Worm (Caenorhabditis elegans) whole organism, L4 larva: ENCODE results near the gene T16A1.2.
A peak's percentile ranks its signal among the peaks of the same experiment; 100 is the strongest.

Experiments used
- D1046.2 ChIP-seq: fragments of 200-800 bp; sonication (Bioruptor generic); IDR thresholded peaks from 2 replicates; pipeline ENCODE4 v1.3.6; 2022; ENCODE audit warnings: missing genetic modification characterization, missing compliant biosample characterization
- F37D6.2 ChIP-seq: sonication (generic microtip); optimal IDR thresholded peaks from 2 replicates; lab custom pipeline; 2016; ENCODE audit warnings: mild to moderate bottlenecking, missing genetic modification characterization, missing compliant biosample characterization
- F44E2.7 ChIP-seq: fragments of 200-800 bp; sonication (Bioruptor generic); IDR thresholded peaks from 2 replicates; pipeline ENCODE4 v2.1.2; 2022; ENCODE audit warnings: missing genetic modification characterization, missing compliant biosample characterization
- T26A8.4 ChIP-seq: fragments of 200-800 bp; sonication (Bioruptor generic); IDR thresholded peaks from 2 replicates; pipeline ENCODE4 v1.3.6; 2022; ENCODE audit warnings: missing genetic modification characterization, missing compliant biosample characterization
- Y105C5A.15 ChIP-seq: fragments of 200-800 bp; sonication (Bioruptor generic); IDR thresholded peaks from 2 replicates; pipeline ENCODE4 v1.3.6; 2022; ENCODE audit warnings: missing genetic modification characterization, missing compliant biosample characterization
- Y75B8A.6 ChIP-seq: fragments of 200-800 bp; sonication (Bioruptor generic); IDR thresholded peaks from 2 replicates; pipeline ENCODE4 v1.3.6; 2022; ENCODE audit warnings: missing genetic modification reagents, missing genetic modification characterization, missing compliant biosample characterization
- ZK337.2 ChIP-seq: fragments of 200-800 bp; sonication (Bioruptor generic); IDR thresholded peaks from 2 replicates; pipeline ENCODE4 v1.3.6; 2022; ENCODE audit warnings: missing genetic modification reagents, missing genetic modification characterization, missing compliant biosample characterization
- aha-1 ChIP-seq: fragments of 150-350 bp; peaks from one replicate; lab custom pipeline; 2014; ENCODE audit warnings: missing biosample characterization, missing genetic modification characterization
- arid-1 ChIP-seq: fragments of 200-800 bp; sonication (Bioruptor generic); conservative IDR thresholded peaks from 2 replicates; pipeline ENCODE4 v1.3.6; 2022; ENCODE audit warnings: missing genetic modification reagents, missing genetic modification characterization, missing compliant biosample characterization
- ceh-20 ChIP-seq: fragments of 200-800 bp; sonication (Bioruptor generic); IDR thresholded peaks from 2 replicates; pipeline ENCODE4 v1.3.6; 2022; ENCODE audit warnings: missing genetic modification reagents, missing genetic modification characterization, missing compliant biosample characterization
- ceh-28 ChIP-seq: fragments of 150-350 bp; optimal IDR thresholded peaks from 2 replicates; lab custom pipeline; 2014; ENCODE audit warnings: missing biosample characterization, missing genetic modification reagents, missing genetic modification characterization
- ces-1 ChIP-seq: fragments of 150-350 bp; sonication (generic microtip); optimal IDR thresholded peaks from 4 replicates; lab custom pipeline; 2014; ENCODE audit warnings: missing biosample characterization, missing genetic modification reagents, missing genetic modification characterization
- cey-2 ChIP-seq: sonication (generic microtip); optimal IDR thresholded peaks from 3 replicates; lab custom pipeline; 2017; ENCODE audit warnings: missing genetic modification characterization, mild to moderate bottlenecking, missing compliant biosample characterization, antibody characterized with exemption, borderline replicate concordance; ENCODE audit not compliant: insufficient read depth
- ctbp-1 ChIP-seq: fragments of 200-800 bp; sonication (Bioruptor generic); IDR thresholded peaks from 2 replicates; pipeline ENCODE4 v1.3.6; 2022; ENCODE audit warnings: missing genetic modification reagents, missing genetic modification characterization, missing compliant biosample characterization
- daf-16 ChIP-seq, 3 experiments: sonication (generic microtip); optimal IDR thresholded peaks; 2 replicates each; lab custom pipeline; 2016 to 2017; ENCODE audit warnings: missing genetic modification characterization in 3 of 3, missing genetic modification reagents in 3 of 3, mild to moderate bottlenecking in 2 of 3, missing compliant biosample characterization in 2 of 3, missing biosample characterization in 1 of 3, moderate library complexity in 1 of 3
- daf-19 ChIP-seq: fragments of 200-800 bp; sonication (Bioruptor generic); conservative IDR thresholded peaks from 2 replicates; pipeline ENCODE4 v1.3.6; 2022; ENCODE audit warnings: missing genetic modification characterization, missing compliant biosample characterization
- dmd-8 ChIP-seq: fragments of 200-800 bp; sonication (Bioruptor generic); IDR thresholded peaks from 2 replicates; pipeline ENCODE4 v1.3.6; 2022; ENCODE audit warnings: missing genetic modification characterization, missing compliant biosample characterization
- dmd-9 ChIP-seq: fragments of 200-800 bp; sonication (Bioruptor generic); IDR thresholded peaks from 2 replicates; pipeline ENCODE4 v1.3.6; 2022; ENCODE audit warnings: missing genetic modification reagents, missing genetic modification characterization, missing compliant biosample characterization
- duxl-1 ChIP-seq: sonication (generic microtip); optimal IDR thresholded peaks from 2 replicates; lab custom pipeline; 2016; ENCODE audit warnings: mild to moderate bottlenecking, missing genetic modification characterization, moderate library complexity, missing compliant biosample characterization; ENCODE audit not compliant: poor library complexity
- egl-27 ChIP-seq: sonication (generic microtip); optimal IDR thresholded peaks from 3 replicates; lab custom pipeline; 2017; ENCODE audit warnings: missing biosample characterization, missing genetic modification reagents, missing genetic modification characterization
- egl-43 ChIP-seq: fragments of 200-800 bp; sonication (Bioruptor generic); IDR thresholded peaks from 2 replicates; pipeline ENCODE4 v1.3.6; 2022; ENCODE audit warnings: missing genetic modification reagents, missing genetic modification characterization, missing compliant biosample characterization
- fos-1 ChIP-seq: fragments of 150-350 bp; optimal IDR thresholded peaks from 2 replicates; lab custom pipeline; 2014; ENCODE audit warnings: missing biosample characterization, missing genetic modification characterization
- hlh-11 ChIP-seq: fragments of 200-800 bp; sonication (Bioruptor generic); optimal IDR thresholded peaks from 2 replicates; lab custom pipeline; 2018; ENCODE audit warnings: mild to moderate bottlenecking, missing genetic modification characterization, missing compliant biosample characterization
- hlh-30 ChIP-seq: sonication (generic microtip); optimal IDR thresholded peaks from 2 replicates; lab custom pipeline; 2017; ENCODE audit warnings: antibody characterized with exemption, mild to moderate bottlenecking, missing genetic modification characterization, missing compliant biosample characterization; ENCODE audit not compliant: insufficient read depth
- jun-1 ChIP-seq: fragments of 150-350 bp; optimal IDR thresholded peaks from 2 replicates; lab custom pipeline; 2014; ENCODE audit warnings: missing biosample characterization, missing genetic modification reagents, missing genetic modification characterization
- lim-7 ChIP-seq: fragments of 200-800 bp; sonication (Bioruptor generic); IDR thresholded peaks from 2 replicates; pipeline ENCODE4 v1.3.6; 2022; ENCODE audit warnings: missing genetic modification characterization, missing compliant biosample characterization
- lin-38 ChIP-seq: fragments of 200-800 bp; sonication (Bioruptor generic); IDR thresholded peaks from 2 replicates; pipeline ENCODE4 v1.3.6; 2022; ENCODE audit warnings: missing genetic modification reagents, missing genetic modification characterization, missing compliant biosample characterization
- lir-3 ChIP-seq: sonication (generic microtip); optimal IDR thresholded peaks from 2 replicates; lab custom pipeline; 2016; ENCODE audit warnings: mild to moderate bottlenecking, missing genetic modification characterization, missing compliant biosample characterization
- madf-9 ChIP-seq: fragments of 200-800 bp; sonication (Bioruptor generic); conservative IDR thresholded peaks from 2 replicates; pipeline ENCODE4 v1.3.6; 2022; ENCODE audit warnings: missing genetic modification reagents, missing genetic modification characterization, missing compliant biosample characterization
- mep-1 ChIP-seq: fragments of 150-350 bp; sonication (generic microtip); optimal IDR thresholded peaks from 3 replicates; lab custom pipeline; 2014; ENCODE audit warnings: missing biosample characterization, missing genetic modification characterization
- mes-2 ChIP-seq: sonication (generic microtip); optimal IDR thresholded peaks from 2 replicates; lab custom pipeline; 2016; ENCODE audit warnings: missing genotype, mild to moderate bottlenecking, missing genetic modification characterization, missing compliant biosample characterization; ENCODE audit not compliant: poor library complexity, severe bottlenecking
- mxl-2 ChIP-seq: fragments of 200-800 bp; sonication (Bioruptor generic); conservative IDR thresholded peaks from 2 replicates; pipeline ENCODE4 v1.3.6; 2022; ENCODE audit warnings: missing genetic modification reagents, missing genetic modification characterization, missing compliant biosample characterization
- mxl-3 ChIP-seq: fragments of 200-800 bp; sonication (Bioruptor generic); optimal IDR thresholded peaks from 2 replicates; lab custom pipeline; 2018; ENCODE audit warnings: mild to moderate bottlenecking, missing genetic modification characterization, missing compliant biosample characterization
- nhr-10 ChIP-seq: fragments of 150-350 bp; optimal IDR thresholded peaks from 2 replicates; lab custom pipeline; 2014; ENCODE audit warnings: missing biosample characterization, missing genetic modification characterization
- nhr-111 ChIP-seq: fragments of 200-800 bp; sonication (Bioruptor generic); optimal IDR thresholded peaks from 2 replicates; lab custom pipeline; 2018; ENCODE audit warnings: mild to moderate bottlenecking, missing genetic modification characterization, missing compliant biosample characterization
- nhr-237 ChIP-seq: sonication (generic microtip); optimal IDR thresholded peaks from 2 replicates; lab custom pipeline; 2017; ENCODE audit warnings: missing biosample characterization, missing genetic modification characterization
- nhr-28 ChIP-seq: fragments of 150-350 bp; optimal IDR thresholded peaks from 2 replicates; lab custom pipeline; 2014; ENCODE audit warnings: missing biosample characterization, missing genetic modification characterization
- nhr-41 ChIP-seq: fragments of 200-800 bp; sonication (Bioruptor generic); IDR thresholded peaks from 2 replicates; pipeline ENCODE4 v1.3.6; 2022; ENCODE audit warnings: missing genetic modification reagents, missing genetic modification characterization, missing compliant biosample characterization
- nhr-48 ChIP-seq: sonication (generic microtip); optimal IDR thresholded peaks from 2 replicates; lab custom pipeline; 2016; ENCODE audit warnings: mild to moderate bottlenecking, missing genetic modification characterization, missing compliant biosample characterization
- nhr-76 ChIP-seq: fragments of 150-350 bp; optimal IDR thresholded peaks from 2 replicates; lab custom pipeline; 2014; ENCODE audit warnings: missing biosample characterization, missing genetic modification characterization
- nhr-77 ChIP-seq: fragments of 150-350 bp; optimal IDR thresholded peaks from 2 replicates; lab custom pipeline; 2014; ENCODE audit warnings: missing biosample characterization, missing genetic modification characterization
- pqm-1 ChIP-seq: sonication (generic microtip); optimal IDR thresholded peaks from 2 replicates; lab custom pipeline; 2017; ENCODE audit warnings: missing biosample characterization, missing genetic modification characterization
- saeg-2 ChIP-seq: fragments of 200-800 bp; sonication (Bioruptor generic); IDR thresholded peaks from 2 replicates; pipeline ENCODE4 v1.3.6; 2022; ENCODE audit warnings: missing genetic modification reagents, missing genetic modification characterization, missing compliant biosample characterization
- set-16 ChIP-seq: fragments of 200-800 bp; sonication (Bioruptor generic); IDR thresholded peaks from 2 replicates; pipeline ENCODE4 v1.3.6; 2022; ENCODE audit warnings: missing genetic modification reagents, missing genetic modification characterization, missing compliant biosample characterization
- snpc-1.2 ChIP-seq: fragments of 200-800 bp; sonication (Bioruptor generic); IDR thresholded peaks from 2 replicates; pipeline ENCODE4 v1.3.6; 2022; ENCODE audit warnings: missing genetic modification reagents, missing genetic modification characterization, missing compliant biosample characterization
- unc-130 ChIP-seq: sonication (generic microtip); optimal IDR thresholded peaks from 2 replicates; lab custom pipeline; 2016; ENCODE audit warnings: missing genetic modification reagents, missing genetic modification characterization, missing compliant biosample characterization
- zip-2 ChIP-seq: fragments of 150-350 bp; optimal IDR thresholded peaks from 2 replicates; lab custom pipeline; 2014; ENCODE audit warnings: missing biosample characterization, missing genetic modification characterization

Gene T16A1.2

DNA sequence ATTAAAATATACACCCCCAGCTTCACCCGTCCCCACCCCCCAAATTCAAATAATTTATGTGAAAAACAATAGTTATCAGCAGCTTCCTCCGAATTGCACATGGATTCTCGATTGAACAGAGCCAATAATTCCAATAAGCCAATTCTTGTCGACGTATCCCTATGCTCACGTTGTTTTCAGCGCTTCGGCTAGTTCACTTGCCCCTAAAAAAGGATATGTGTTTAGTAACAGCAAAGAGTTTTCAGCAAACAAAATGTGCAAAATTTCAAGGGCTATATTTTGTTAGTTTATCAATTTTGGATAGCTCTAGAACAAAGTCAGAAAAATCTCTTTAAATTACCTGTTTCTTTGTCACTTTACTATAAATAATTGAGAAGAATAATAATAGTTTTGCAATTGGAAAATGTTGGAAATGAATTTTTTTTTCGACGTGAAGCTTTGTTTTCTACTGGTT lies 11.6 kb upstream of the T16A1.2 start, which contains the start of the genes T16A1.5 and fbxc-49:
T16A1.5 (minus strand) TSS at position 101 of the 454 bp plus-strand sequence.
fbxc-49 (plus strand) TSS at position 404 of the 454 bp plus-strand sequence.
- no peak for TF ChIP-seq Y75B8A.6 (GFP tag; lab: Robert Waterston, UW)
- no peak for TF ChIP-seq F44E2.7 (GFP tag; lab: Robert Waterston, UW)
- peak; percentile 74 for TF ChIP-seq aha-1
- TF ChIP-seq daf-16 (GFP tag; optimal IDR thresholded peaks at IDR 0.05; lab: Kevin White, UChicago), result no peak
- TF ChIP-seq daf-16 (tag; optimal IDR thresholded peaks at IDR 0.05; lab: Kevin White, UChicago), result no peak
- no peak for TF ChIP-seq daf-19 (GFP tag; lab: Robert Waterston, UW)
- no peak for TF ChIP-seq mxl-2 (GFP tag; lab: Robert Waterston, UW)
- TF ChIP-seq nhr-76, result no peak
- no peak for TF ChIP-seq lir-3 (tag; lab: Kevin White, UChicago)
- TF ChIP-seq ZK337.2 (GFP tag; lab: Robert Waterston, UW), result peak; percentile 37; the same call in 1 of the 2 replicates
- no peak for TF ChIP-seq Y105C5A.15 (GFP tag; lab: Robert Waterston, UW)

DNA sequence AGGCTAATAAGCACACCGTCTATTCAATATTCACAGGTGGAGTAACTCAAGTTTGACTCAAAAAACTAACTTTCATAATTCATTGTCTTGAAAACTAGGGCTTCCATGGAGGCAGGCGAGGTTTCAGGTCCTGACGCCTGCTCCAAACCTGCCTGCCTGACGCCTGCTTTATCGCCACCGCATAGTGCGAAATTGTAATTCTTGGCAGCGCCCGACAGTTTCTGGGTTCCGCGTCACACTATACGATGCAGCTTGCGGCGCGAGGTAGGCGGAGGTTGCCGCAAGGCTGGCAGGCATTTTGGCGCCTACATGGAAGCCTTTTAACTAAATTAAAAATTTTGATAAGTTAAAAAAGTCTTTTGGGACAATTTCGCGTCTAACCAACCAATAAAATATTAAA lies 8.2 kb upstream of the T16A1.2 start:
- TF ChIP-seq dmd-9 (GFP tag; lab: Robert Waterston, UW) (no peak), set-16 (GFP tag; lab: Robert Waterston, UW) (peak; percentile 56; the same call in 1 of the 2 replicates), ces-1 (GFP tag; lab: Kevin White, UChicago) (no peak)

DNA sequence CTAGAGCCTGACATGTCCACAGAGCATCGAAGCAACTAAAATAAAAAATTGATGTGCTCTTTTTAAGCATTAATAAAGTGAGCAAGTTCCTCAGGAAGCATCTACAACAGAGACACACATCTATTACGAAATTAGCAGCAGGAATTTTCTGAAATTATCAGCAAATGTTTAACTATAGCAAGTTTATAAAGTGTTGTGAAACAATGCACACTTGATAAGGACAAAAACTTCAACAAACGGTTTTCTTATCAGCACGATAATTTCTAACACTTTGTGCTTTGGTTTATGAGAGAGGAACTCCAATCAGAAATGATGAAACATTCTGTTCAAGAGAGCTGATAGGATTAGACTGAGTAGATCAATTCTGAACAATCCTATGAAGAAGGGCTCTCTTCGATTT lies 4.8 kb upstream of the T16A1.2 start, which contains the start of gene trpl-5:
trpl-5 (minus strand) TSS at position 32 of the 400 bp plus-strand sequence.
- TF ChIP-seq cey-2 (tag; lab: Kevin White, UChicago) (no peak), dmd-8 (GFP tag; lab: Robert Waterston, UW) (no peak), ctbp-1 (GFP tag; lab: Robert Waterston, UW) (no peak), lim-7 (GFP tag; lab: Robert Waterston, UW) (no peak), jun-1 (tag; lab: Kevin White, UChicago) (no peak), mes-2 (tag; lab: Kevin White, UChicago) (no peak), mxl-3 (no peak), nhr-48 (no peak), mep-1 (tag; lab: Kevin White, UChicago) (no peak), T26A8.4 (GFP tag; lab: Robert Waterston, UW) (no peak), ces-1 (GFP tag; lab: Kevin White, UChicago) (no peak), unc-130 (GFP tag; lab: Kevin White, UChicago) (no peak), pqm-1 (tag; lab: Kevin White, UChicago) (peak; percentile 99), ceh-28 (tag; lab: Kevin White, UChicago) (no peak), lin-38 (GFP tag; lab: Robert Waterston, UW) (no peak), nhr-10 (tag; lab: Kevin White, UChicago) (no peak), F37D6.2 (tag; lab: Kevin White, UChicago) (no peak), duxl-1 (no peak), nhr-41 (GFP tag; lab: Robert Waterston, UW) (no peak), saeg-2 (GFP tag; lab: Robert Waterston, UW) (no peak), F44E2.7 (GFP tag; lab: Robert Waterston, UW) (no peak), nhr-28 (peak; percentile 82), hlh-30 (tag; lab: Kevin White, UChicago) (no peak), ceh-20 (GFP tag; lab: Robert Waterston, UW) (no peak), madf-9 (GFP tag; lab: Robert Waterston, UW) (no peak), nhr-77 (tag; lab: Kevin White, UChicago) (peak; percentile 65), dmd-9 (GFP tag; lab: Robert Waterston, UW) (no peak), hlh-11 (tag; lab: Kevin White, UChicago) (peak; percentile 43), nhr-111 (GFP tag; lab: Kevin White, UChicago) (no peak), zip-2 (tag; lab: Kevin White, UChicago) (no peak), snpc-1.2 (GFP tag; lab: Robert Waterston, UW) (no peak), nhr-237 (tag; lab: Kevin White, UChicago) (no peak), mxl-2 (GFP tag; lab: Robert Waterston, UW) (no peak), D1046.2 (GFP tag; lab: Robert Waterston, UW) (no peak), egl-43 (GFP tag; lab: Robert Waterston, UW) (no peak), egl-27 (tag; lab: Kevin White, UChicago) (no peak), fos-1 (no peak), arid-1 (GFP tag; lab: Robert Waterston, UW) (no peak)
